Fruit fly (Drosophila melanogaster) whole organism, embryonic: Measurements from ENCODE around the gene CG32260.
A peak's percentile ranks its signal among the peaks of the same experiment; 100 is the strongest.

ENCODE experiments used
- ATbp ChIP-seq: fragments of 200-800 bp; sonication (Bioruptor generic); optimal IDR thresholded peaks from 2 replicates; lab custom pipeline; 2017; ENCODE audit warnings: missing biosample characterization, mild to moderate bottlenecking, missing genetic modification characterization, missing genetic modification reagents
- CG11247 ChIP-seq: fragments of 200-800 bp; sonication (Bioruptor generic); IDR thresholded peaks from 2 replicates; pipeline ENCODE4 v1.3.6; 2022; ENCODE audit warnings: missing biosample characterization, missing genetic modification characterization
- CG13287 ChIP-seq: fragments of 200-800 bp; sonication (Bioruptor generic); IDR thresholded peaks from 2 replicates; pipeline ENCODE4 v1.3.6; 2022; ENCODE audit warnings: missing biosample characterization, missing genetic modification characterization; ENCODE audit not compliant: partially characterized antibody
- CG13775 ChIP-seq: fragments of 200-800 bp; sonication (Bioruptor generic); optimal IDR thresholded peaks from 3 replicates; lab custom pipeline; 2017; ENCODE audit warnings: missing biosample characterization, mild to moderate bottlenecking, missing genetic modification characterization
- CG14441 ChIP-seq: fragments of 200-800 bp; sonication (Bioruptor generic); IDR thresholded peaks from 2 replicates; pipeline ENCODE4 v1.3.6; 2022; ENCODE audit warnings: missing biosample characterization, missing genetic modification characterization
- CG15601 ChIP-seq: fragments of 200-800 bp; sonication (Bioruptor generic); optimal IDR thresholded peaks from 3 replicates; lab custom pipeline; 2019; ENCODE audit warnings: missing biosample characterization, mild to moderate bottlenecking, missing genetic modification characterization, moderate library complexity
- CG16779 ChIP-seq: fragments of 200-800 bp; sonication (Bioruptor generic); IDR thresholded peaks from 2 replicates; pipeline ENCODE4 v1.3.6; 2022; ENCODE audit warnings: missing biosample characterization, missing genetic modification characterization
- CG17186 ChIP-seq: fragments of 200-800 bp; sonication (Bioruptor generic); optimal IDR thresholded peaks from 3 replicates; lab custom pipeline; 2017; ENCODE audit warnings: missing biosample characterization, missing genetic modification reagents, missing genetic modification characterization
- CG18599 ChIP-seq: fragments of 200-800 bp; sonication (Bioruptor generic); optimal IDR thresholded peaks from 3 replicates; lab custom pipeline; 2017; ENCODE audit warnings: missing biosample characterization, missing genetic modification characterization, mild to moderate bottlenecking, moderate library complexity, missing genetic modification reagents
- CG18619 ChIP-seq: fragments of 200-800 bp; sonication (Bioruptor generic); optimal IDR thresholded peaks from 3 replicates; lab custom pipeline; 2017; ENCODE audit warnings: missing biosample characterization, mild to moderate bottlenecking, missing genetic modification characterization
- CG2678 ChIP-seq: fragments of 200-800 bp; sonication (Bioruptor generic); optimal IDR thresholded peaks from 3 replicates; lab custom pipeline; 2019; ENCODE audit warnings: missing biosample characterization, mild to moderate bottlenecking, missing genetic modification characterization, moderate library complexity
- CG31441 ChIP-seq: fragments of 200-800 bp; sonication (Bioruptor generic); IDR thresholded peaks from 2 replicates; pipeline ENCODE4 v1.3.6; 2022; ENCODE audit warnings: missing biosample characterization, missing genetic modification characterization
- CG34422 ChIP-seq: fragments of 200-800 bp; sonication (Bioruptor generic); IDR thresholded peaks from 3 replicates; pipeline ENCODE4 v1.3.6; 2022; ENCODE audit warnings: missing biosample characterization, missing genetic modification characterization
- CG4730 ChIP-seq: fragments of 200-800 bp; sonication (Bioruptor generic); IDR thresholded peaks from 2 replicates; pipeline ENCODE4 v1.3.6; 2022; ENCODE audit warnings: missing biosample characterization, missing genetic modification characterization
- CG7372 ChIP-seq: fragments of 200-800 bp; sonication (Bioruptor generic); IDR thresholded peaks from 2 replicates; pipeline ENCODE4 v1.3.6; 2022; ENCODE audit warnings: missing biosample characterization, missing genetic modification characterization
- CkIIα-i1 ChIP-seq: fragments of 200-800 bp; sonication (Bioruptor generic); IDR thresholded peaks from 2 replicates; pipeline ENCODE4 v1.3.6; 2022; ENCODE audit warnings: missing biosample characterization, missing genetic modification characterization
- Dfd ChIP-seq, 2 experiments: fragments of >200 bp; optimal IDR thresholded peaks; 2 replicates each; lab custom pipeline; 2017; ENCODE audit warnings: missing biosample characterization in 2 of 2, missing genetic modification characterization in 2 of 2
- Dll ChIP-seq: fragments of 200-800 bp; sonication (Bioruptor generic); IDR thresholded peaks from 4 replicates; pipeline ENCODE4 v1.3.6; 2022; ENCODE audit warnings: missing biosample characterization, missing genetic modification characterization; ENCODE audit not compliant: partially characterized antibody
- Dref ChIP-seq: fragments of 200-800 bp; sonication (Bioruptor generic); IDR thresholded peaks from 2 replicates; pipeline ENCODE4 v1.3.6; 2022; ENCODE audit warnings: missing biosample characterization, missing genetic modification characterization
- Ets65A ChIP-seq: fragments of 200-800 bp; sonication (Bioruptor generic); peaks from one replicate; lab custom pipeline; 2016; ENCODE audit warnings: missing biosample characterization, missing genetic modification characterization
- HLH3B ChIP-seq: fragments of 200-800 bp; sonication (Bioruptor generic); IDR thresholded peaks from 2 replicates; pipeline ENCODE4 v1.3.6; 2022; ENCODE audit warnings: missing biosample characterization, missing genetic modification characterization
- HLH4C ChIP-seq: fragments of 200-800 bp; sonication (Bioruptor generic); IDR thresholded peaks from 3 replicates; pipeline ENCODE4 v1.3.6; 2022; ENCODE audit warnings: missing biosample characterization, missing genetic modification characterization; ENCODE audit not compliant: partially characterized antibody
- Nf-YA ChIP-seq: fragments of 200-800 bp; sonication (Bioruptor generic); IDR thresholded peaks from 2 replicates; pipeline ENCODE4 v1.3.6; 2022; ENCODE audit warnings: missing biosample characterization, missing genetic modification characterization
- Ravus ChIP-seq: fragments of 200-800 bp; sonication (Bioruptor generic); IDR thresholded peaks from 2 replicates; pipeline ENCODE4 v1.3.6; 2022; ENCODE audit warnings: missing biosample characterization, missing genetic modification characterization
- Six4 ChIP-seq: fragments of 200-800 bp; sonication (Bioruptor generic); optimal IDR thresholded peaks from 2 replicates; lab custom pipeline; 2016; ENCODE audit warnings: missing biosample characterization, missing genetic modification characterization
- Trl ChIP-seq, 3 experiments: fragments of >200 bp in 2 of 3; fragments of 200-800 bp in 1 of 3; sonication (Bioruptor generic) in 1 of 3; optimal IDR thresholded peaks; 2 replicates in 1 of 3; 3 replicates in 2 of 3; lab custom pipeline; 2016 to 2017; ENCODE audit warnings: missing biosample characterization in 1 of 3, missing genetic modification characterization in 1 of 3
- abd-A ChIP-seq: fragments of 200-800 bp; sonication (Bioruptor generic); optimal IDR thresholded peaks from 3 replicates; lab custom pipeline; 2019; ENCODE audit warnings: missing biosample characterization, mild to moderate bottlenecking, missing genetic modification characterization, moderate library complexity
- amos ChIP-seq: fragments of 200-800 bp; sonication (Bioruptor generic); IDR thresholded peaks from 2 replicates; pipeline ENCODE4 v1.3.6; 2022; ENCODE audit warnings: missing biosample characterization, missing genetic modification characterization; ENCODE audit not compliant: partially characterized antibody
- dpn ChIP-seq, 2 experiments: fragments of 200-800 bp; sonication (Bioruptor generic); optimal IDR thresholded peaks; 3 replicates each; lab custom pipeline; 2016; ENCODE audit warnings: missing biosample characterization in 2 of 2, missing genetic modification characterization in 2 of 2
- dysf ChIP-seq: fragments of 200-800 bp; sonication (Bioruptor generic); IDR thresholded peaks from 3 replicates; pipeline ENCODE4 v1.3.6; 2022; ENCODE audit warnings: missing biosample characterization, missing genetic modification characterization
- ewg ChIP-seq: fragments of 200-800 bp; sonication (Bioruptor generic); optimal IDR thresholded peaks from 3 replicates; lab custom pipeline; 2017; ENCODE audit warnings: mild to moderate bottlenecking, missing biosample characterization, missing genetic modification reagents, missing genetic modification characterization
- fd3F ChIP-seq: fragments of 200-800 bp; sonication (Bioruptor generic); optimal IDR thresholded peaks from 2 replicates; lab custom pipeline; 2018; ENCODE audit warnings: missing biosample characterization, mild to moderate bottlenecking, missing genetic modification characterization, moderate library complexity
- ftz-f1 ChIP-seq: fragments of 200-800 bp; sonication (Bioruptor generic); optimal IDR thresholded peaks from 2 replicates; lab custom pipeline; 2016; ENCODE audit warnings: missing biosample characterization, missing genetic modification characterization
- gfzf ChIP-seq: fragments of 200-800 bp; sonication (Bioruptor generic); optimal IDR thresholded peaks from 2 replicates; lab custom pipeline; 2016; ENCODE audit warnings: missing biosample characterization, mild to moderate bottlenecking, missing genetic modification characterization, moderate library complexity
- jigr1 ChIP-seq: fragments of 200-800 bp; sonication (Bioruptor generic); IDR thresholded peaks from 3 replicates; pipeline ENCODE4 v1.3.6; 2022; ENCODE audit warnings: missing biosample characterization, missing genetic modification characterization
- lmd ChIP-seq: fragments of 200-800 bp; sonication (Bioruptor generic); IDR thresholded peaks from 2 replicates; pipeline ENCODE4 v1.3.6; 2022; ENCODE audit warnings: missing biosample characterization, missing genetic modification characterization
- maf-S ChIP-seq: fragments of 200-800 bp; sonication (Bioruptor generic); optimal IDR thresholded peaks from 2 replicates; lab custom pipeline; 2016; ENCODE audit warnings: missing biosample characterization, missing genetic modification characterization
- nerfin-1 ChIP-seq: fragments of 200-800 bp; sonication (Bioruptor generic); optimal IDR thresholded peaks from 3 replicates; lab custom pipeline; 2019; ENCODE audit warnings: missing biosample characterization, mild to moderate bottlenecking, missing genetic modification characterization, moderate library complexity
- pb ChIP-seq: fragments of 200-800 bp; sonication (Bioruptor generic); optimal IDR thresholded peaks from 3 replicates; lab custom pipeline; 2016; ENCODE audit warnings: missing biosample characterization, missing genetic modification characterization
- prd ChIP-seq, 3 experiments: fragments of >200 bp in 2 of 3; fragments of 200-800 bp in 1 of 3; sonication (Bioruptor generic) in 1 of 3; optimal IDR thresholded peaks in 2 of 3; IDR thresholded peaks in 1 of 3; 2 replicates in 2 of 3; 3 replicates in 1 of 3; pipeline versions ENCODE4 v1.3.6 to Lab custom; 2017 to 2022; ENCODE audit warnings: missing biosample characterization in 1 of 3, missing genetic modification characterization in 1 of 3
- psq ChIP-seq: fragments of 200-800 bp; sonication (Bioruptor generic); optimal IDR thresholded peaks from 2 replicates; lab custom pipeline; 2017; ENCODE audit warnings: missing biosample characterization, missing genetic modification characterization
- row ChIP-seq: fragments of 200-800 bp; sonication (Bioruptor generic); IDR thresholded peaks from 3 replicates; pipeline ENCODE4 v1.3.6; 2022; ENCODE audit warnings: missing biosample characterization, missing genetic modification characterization
- sc ChIP-seq, 3 experiments: fragments of >200 bp in 2 of 3; fragments of 200-800 bp in 1 of 3; sonication (Bioruptor generic) in 1 of 3; optimal IDR thresholded peaks; 2 replicates in 2 of 3; 3 replicates in 1 of 3; lab custom pipeline; 2017; ENCODE audit warnings: mild to moderate bottlenecking in 1 of 3, missing biosample characterization in 1 of 3, missing genetic modification characterization in 1 of 3, missing genetic modification reagents in 1 of 3
- ssp ChIP-seq: fragments of 200-800 bp; sonication (Bioruptor generic); IDR thresholded peaks from 2 replicates; pipeline ENCODE4 v1.3.6; 2022; ENCODE audit warnings: missing biosample characterization, missing genetic modification characterization

The CG32260 gene

DNA sequence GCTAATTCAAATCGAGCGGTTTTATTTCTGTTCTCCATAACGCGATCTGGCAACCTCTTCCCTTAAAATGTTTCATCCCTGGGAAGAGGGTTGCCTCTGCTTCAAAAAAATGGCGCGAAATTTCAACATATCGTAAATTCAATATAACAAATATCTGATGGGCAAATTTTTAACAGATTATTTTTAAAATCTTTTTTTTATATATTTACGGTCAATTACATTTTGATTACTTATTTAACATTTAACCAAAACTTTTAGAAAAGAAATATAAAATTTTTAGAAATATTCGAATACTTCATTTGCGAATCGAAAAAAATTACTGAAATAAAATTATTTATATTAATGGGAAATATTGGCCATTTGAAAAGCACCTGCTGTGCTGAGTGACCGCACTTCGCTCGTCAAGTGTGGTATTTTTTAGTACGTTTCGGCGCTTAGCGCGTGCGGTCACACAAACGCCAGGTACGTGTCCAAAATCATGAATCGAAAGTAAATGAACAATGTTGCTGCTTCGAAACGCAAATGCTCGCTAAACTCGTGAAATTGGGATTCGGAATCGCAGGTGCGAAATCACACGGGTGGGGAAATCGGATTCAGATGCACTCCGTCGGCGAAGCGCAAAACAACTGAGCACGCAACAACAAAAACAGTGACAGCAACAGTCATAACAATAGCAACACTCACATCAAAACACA, 27.9 kb downstream of the CG32260 start, which contains the start of gene Ero1L (continued):
- TF ChIP-seq ftz-f1 (GFP tag; lab: Kevin White, UChicago) (no peak), fd3F (GFP tag; lab: Kevin White, UChicago) (no peak), psq (GFP tag; lab: Kevin White, UChicago) (no peak), sc (optimal IDR thresholded peaks at IDR 0.05; lab: Kevin White, UChicago) (no peak), sc (GFP tag; optimal IDR thresholded peaks at IDR 0.05; lab: Kevin White, UChicago) (no peak), Six4 (GFP tag; lab: Kevin White, UChicago) (no peak), Dll (GFP tag; lab: Robert Waterston, UW) (peak; percentile 41; the same call in 1 of the 4 replicates), CG14441 (GFP tag; lab: Robert Waterston, UW) (0 out of 2 replicates have a peak, but pooled peaks have one; percentile 31), CG13775 (GFP tag; lab: Kevin White, UChicago) (no peak), Nf-YA (GFP tag; lab: Robert Waterston, UW) (0 out of 2 replicates have a peak, but pooled peaks have one; percentile 8), Dref (GFP tag; lab: Robert Waterston, UW) (peak; percentile 29; the same call in 1 of the 2 replicates), ATbp (GFP tag; lab: Kevin White, UChicago) (no peak), Dfd (GFP tag; optimal IDR thresholded peaks at IDR 0.05; lab: Kevin White, UChicago) (no peak), lmd (GFP tag; lab: Robert Waterston, UW) (no peak), pb (no peak), CG31441 (peak; percentile 78), gfzf (peak; percentile 87), maf-S (GFP tag; lab: Kevin White, UChicago) (no peak), HLH3B (no peak), CG2678 (no peak), Ravus (GFP tag; lab: Robert Waterston, UW) (no peak)

DNA sequence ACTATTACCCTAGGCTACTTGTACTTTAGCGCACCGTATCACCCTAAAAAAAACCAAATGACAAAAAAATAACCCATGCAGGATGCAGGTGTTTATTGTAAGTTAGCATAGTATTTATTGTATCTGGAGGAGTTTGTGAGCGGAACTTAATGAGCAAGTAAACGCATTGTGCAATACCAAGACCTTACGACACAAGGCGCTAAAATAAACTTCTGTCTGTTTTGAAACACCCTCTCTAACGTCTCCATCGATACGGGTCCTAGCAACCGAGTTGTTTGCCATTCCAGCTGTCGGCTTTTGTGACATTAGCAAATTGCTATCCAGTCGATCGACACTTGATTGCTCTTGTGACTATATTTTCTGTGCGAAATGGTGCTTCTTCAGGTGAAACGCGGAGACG, 31.4 kb downstream of the CG32260 start, which contains the start of gene CG18675:
TSS of gene CG18675 (plus strand) at position 301 of the 400 bp plus-strand sequence.
- TF ChIP-seq prd (optimal IDR thresholded peaks at IDR 0.05; lab: Kevin White, UChicago) (no peak), prd (GFP tag; IDR thresholded peaks at IDR 0.05; lab: Robert Waterston, UW) (no peak)

DNA sequence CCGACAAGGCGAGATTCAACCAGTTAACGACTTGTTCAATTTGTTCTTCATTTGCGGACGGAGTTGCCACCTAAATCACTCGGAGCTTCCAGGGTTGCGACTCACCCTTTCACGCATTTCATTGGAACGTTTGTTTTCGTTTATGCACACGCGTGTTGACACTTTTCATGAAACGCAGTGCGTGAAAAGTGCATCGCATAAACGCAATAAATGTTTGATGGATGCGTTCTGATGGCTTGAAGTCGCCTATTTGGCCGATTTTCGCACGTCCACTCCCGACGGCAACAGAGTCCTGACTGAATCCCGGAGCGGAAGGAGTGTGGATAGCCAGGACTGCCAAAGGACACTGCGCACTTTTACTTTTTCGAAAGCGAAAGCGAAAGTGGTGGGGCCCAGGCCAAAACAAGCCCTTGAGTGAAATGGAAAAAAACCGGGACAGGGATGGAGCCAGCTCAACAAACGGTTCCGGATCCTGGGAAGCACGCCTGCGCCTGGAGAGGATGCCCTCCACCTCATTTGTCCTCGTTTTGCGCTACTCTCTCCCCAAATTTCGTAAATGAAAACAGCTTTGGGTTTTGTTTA, 35.9 kb downstream of the CG32260 start, which contains the start of gene Teh4:
TSS of gene Teh4 (minus strand) at position 290 of the 582 bp plus-strand sequence.
- TF ChIP-seq CG18619 (GFP tag; lab: Kevin White, UChicago) = no peak
- peak; percentile 22; the same call in 1 of the 3 replicates for TF ChIP-seq row (GFP tag; lab: Robert Waterston, UW)
- no peak for TF ChIP-seq CG17186 (GFP tag; lab: Kevin White, UChicago)
- TF ChIP-seq jigr1 (GFP tag; lab: Robert Waterston, UW) = no peak
- no peak for TF ChIP-seq CkIIα-i1 (GFP tag; lab: Robert Waterston, UW)
- TF ChIP-seq CG13287 (GFP tag; lab: Robert Waterston, UW) = no peak
- peak; percentile 85 for TF ChIP-seq Ets65A
- no peak for TF ChIP-seq CG4730 (GFP tag; lab: Robert Waterston, UW)
- peak in 1 of 2 experiments; percentile 22 for TF ChIP-seq Trl (optimal IDR thresholded peaks at IDR 0.05; lab: Kevin White, UChicago)
- no peak for TF ChIP-seq Trl (GFP tag; optimal IDR thresholded peaks at IDR 0.05; lab: Kevin White, UChicago)
- 0 out of 2 replicates have a peak, but pooled peaks have one; percentile 12 for TF ChIP-seq amos (GFP tag; lab: Robert Waterston, UW)
- TF ChIP-seq abd-A = peak; percentile 39
- TF ChIP-seq dysf = 0 out of 3 replicates have a peak, but pooled peaks have one; percentile 9
- peak; percentile 57; the same call in 1 of the 2 replicates for TF ChIP-seq CG16779 (GFP tag; lab: Robert Waterston, UW)
- TF ChIP-seq CG7372 (GFP tag; lab: Robert Waterston, UW) = no peak
- no peak for TF ChIP-seq dpn (GFP tag; optimal IDR thresholded peaks at IDR 0.05; lab: Kevin White, UChicago)
- 0 out of 3 replicates have a peak, but pooled peaks have one; percentile 31 for TF ChIP-seq HLH4C (GFP tag; lab: Robert Waterston, UW)
- no peak for TF ChIP-seq CG34422 (GFP tag; lab: Robert Waterston, UW)
- no peak for TF ChIP-seq ssp
- TF ChIP-seq CG11247 (GFP tag; lab: Robert Waterston, UW) = 0 out of 2 replicates have a peak, but pooled peaks have one; percentile 5
- peak; percentile 89 for TF ChIP-seq ewg (GFP tag; lab: Kevin White, UChicago)
- peak; percentile 81 for TF ChIP-seq CG15601 (tag; lab: Kevin White, UChicago)
- peak; percentile 60 for TF ChIP-seq nerfin-1 (tag; lab: Kevin White, UChicago)
- peak; percentile 7 for TF ChIP-seq CG18599 (GFP tag; lab: Kevin White, UChicago)
